Worm (Caenorhabditis elegans) whole organism, L3 larva: ENCODE measurements around the gene nas-33.

Source experiments
- ZK546.5 ChIP-seq: sonication (generic microtip); optimal IDR thresholded peaks from 2 replicates; lab custom pipeline; 2017; ENCODE audit warnings: missing biosample characterization, missing genetic modification characterization
- aly-2 ChIP-seq: fragments of 150-350 bp; optimal IDR thresholded peaks from 2 replicates; lab custom pipeline; 2014; ENCODE audit warnings: missing biosample characterization, missing genetic modification characterization
- ama-1 ChIP-seq: fragments of 150-350 bp; optimal IDR thresholded peaks from 2 replicates; lab custom pipeline; 2018
- ceh-28 ChIP-seq: fragments of 150-350 bp; optimal IDR thresholded peaks from 2 replicates; lab custom pipeline; 2014; ENCODE audit warnings: missing biosample characterization, missing genetic modification reagents, missing genetic modification characterization
- ceh-82 ChIP-seq: fragments of 150-350 bp; optimal IDR thresholded peaks from 2 replicates; lab custom pipeline; 2014; ENCODE audit warnings: missing biosample characterization, missing genetic modification characterization
- ceh-9 ChIP-seq: sonication (generic microtip); optimal IDR thresholded peaks from 2 replicates; lab custom pipeline; 2018; ENCODE audit warnings: missing biosample characterization, missing genetic modification characterization
- egl-5 ChIP-seq: fragments of 150-350 bp; optimal IDR thresholded peaks from 2 replicates; lab custom pipeline; 2017; ENCODE audit warnings: missing biosample characterization, missing genetic modification reagents, missing genetic modification characterization, inconsistent platforms
- elt-1 ChIP-seq: fragments of 150-350 bp; optimal IDR thresholded peaks from 2 replicates; lab custom pipeline; 2014; ENCODE audit warnings: missing biosample characterization, missing genetic modification characterization
- elt-2 ChIP-seq: sonication (generic microtip); optimal IDR thresholded peaks from 2 replicates; lab custom pipeline; 2016; ENCODE audit warnings: missing genetic modification reagents, mild to moderate bottlenecking, missing genetic modification characterization, missing compliant biosample characterization
- elt-3 ChIP-seq, 3 experiments: fragments of 150-350 bp in 1 of 3; sonication (generic microtip) in 2 of 3; optimal IDR thresholded peaks; 2 replicates in 2 of 3; 4 replicates in 1 of 3; lab custom pipeline; 2014 to 2017; ENCODE audit warnings: missing biosample characterization in 3 of 3, missing genetic modification characterization in 3 of 3
- fkh-2 ChIP-seq: fragments of 150-350 bp; optimal IDR thresholded peaks from 2 replicates; lab custom pipeline; 2014; ENCODE audit warnings: missing biosample characterization, missing genetic modification reagents, missing genetic modification characterization
- fos-1 ChIP-seq: fragments of 150-350 bp; optimal IDR thresholded peaks from 2 replicates; lab custom pipeline; 2014; ENCODE audit warnings: missing biosample characterization, missing genetic modification characterization
- hmg-11 ChIP-seq: sonication (generic microtip); optimal IDR thresholded peaks from 2 replicates; lab custom pipeline; 2016; ENCODE audit warnings: missing genetic modification characterization, missing compliant biosample characterization
- lin-15B ChIP-seq: fragments of 150-350 bp; optimal IDR thresholded peaks from 2 replicates; lab custom pipeline; 2014; ENCODE audit warnings: missing biosample characterization, missing genetic modification characterization
- lin-39 ChIP-seq: fragments of 150-350 bp; optimal IDR thresholded peaks from 2 replicates; lab custom pipeline; 2018; ENCODE audit warnings: missing biosample characterization, missing genetic modification reagents, missing genetic modification characterization
- lsy-12 ChIP-seq: sonication (generic microtip); optimal IDR thresholded peaks from 2 replicates; lab custom pipeline; 2016; ENCODE audit warnings: mild to moderate bottlenecking, missing genetic modification characterization, missing compliant biosample characterization
- mml-1 ChIP-seq: fragments of 150-350 bp; sonication (generic microtip); optimal IDR thresholded peaks from 3 replicates; lab custom pipeline; 2014; ENCODE audit warnings: missing biosample characterization, missing genetic modification characterization
- nfya-1 ChIP-seq: sonication (generic microtip); optimal IDR thresholded peaks from 2 replicates; lab custom pipeline; 2017; ENCODE audit warnings: missing genetic modification characterization, mild to moderate bottlenecking, missing compliant biosample characterization, antibody characterized with exemption, moderate library complexity; ENCODE audit not compliant: insufficient read depth
- nhr-11 ChIP-seq: fragments of 150-350 bp; optimal IDR thresholded peaks from 2 replicates; lab custom pipeline; 2014; ENCODE audit warnings: missing biosample characterization, missing genetic modification characterization
- nhr-12 ChIP-seq: fragments of 150-350 bp; optimal IDR thresholded peaks from 2 replicates; lab custom pipeline; 2014; ENCODE audit warnings: missing biosample characterization, missing genetic modification characterization
- nhr-23 ChIP-seq: fragments of 150-350 bp; optimal IDR thresholded peaks from 2 replicates; lab custom pipeline; 2014; ENCODE audit warnings: missing biosample characterization, missing genetic modification reagents, missing genetic modification characterization
- nhr-237 ChIP-seq: fragments of 150-350 bp; optimal IDR thresholded peaks from 2 replicates; lab custom pipeline; 2014; ENCODE audit warnings: missing biosample characterization, missing genetic modification characterization
- nhr-25 ChIP-seq: sonication (generic microtip); optimal IDR thresholded peaks from 2 replicates; lab custom pipeline; 2017; ENCODE audit warnings: missing biosample characterization, missing genetic modification characterization
- nhr-28 ChIP-seq: fragments of 150-350 bp; optimal IDR thresholded peaks from 2 replicates; lab custom pipeline; 2014; ENCODE audit warnings: missing biosample characterization, missing genetic modification characterization
- nhr-43 ChIP-seq: sonication (generic microtip); optimal IDR thresholded peaks from 2 replicates; lab custom pipeline; 2016; ENCODE audit warnings: mild to moderate bottlenecking, missing genetic modification characterization, missing compliant biosample characterization; ENCODE audit not compliant: poor library complexity, severe bottlenecking
- nhr-67 ChIP-seq: fragments of 150-350 bp; optimal IDR thresholded peaks from 2 replicates; lab custom pipeline; 2014; ENCODE audit warnings: missing biosample characterization, missing genetic modification characterization
- nhr-76 ChIP-seq: fragments of 150-350 bp; sonication (generic microtip); optimal IDR thresholded peaks from 5 replicates; lab custom pipeline; 2014; ENCODE audit warnings: missing biosample characterization, missing genetic modification characterization
- nhr-77 ChIP-seq: fragments of 150-350 bp; optimal IDR thresholded peaks from 2 replicates; lab custom pipeline; 2014; ENCODE audit warnings: missing biosample characterization, missing genetic modification characterization
- pha-4 ChIP-seq: fragments of 150-350 bp; optimal IDR thresholded peaks from 2 replicates; lab custom pipeline; 2014; ENCODE audit warnings: missing biosample characterization, missing genetic modification reagents, missing genetic modification characterization
- pqm-1 ChIP-seq: fragments of 150-350 bp; optimal IDR thresholded peaks from 2 replicates; lab custom pipeline; 2017; ENCODE audit warnings: missing biosample characterization, missing genetic modification characterization, inconsistent platforms
- sea-2 ChIP-seq: fragments of 150-350 bp; sonication (generic microtip); optimal IDR thresholded peaks from 4 replicates; lab custom pipeline; 2014; ENCODE audit warnings: missing biosample characterization, missing genetic modification reagents, missing genetic modification characterization
- skn-1 ChIP-seq: fragments of 150-350 bp; optimal IDR thresholded peaks from 2 replicates; lab custom pipeline; 2014; ENCODE audit warnings: missing biosample characterization, missing genetic modification characterization
- tbx-2 ChIP-seq: sonication (generic microtip); optimal IDR thresholded peaks from 2 replicates; lab custom pipeline; 2016; ENCODE audit warnings: mild to moderate bottlenecking, missing genetic modification characterization, missing compliant biosample characterization
- unc-39 ChIP-seq: sonication (generic microtip); optimal IDR thresholded peaks from 4 replicates; lab custom pipeline; 2017; ENCODE audit warnings: missing biosample characterization, missing genetic modification characterization
- zag-1 ChIP-seq: fragments of 150-350 bp; optimal IDR thresholded peaks from 2 replicates; lab custom pipeline; 2014; ENCODE audit warnings: missing biosample characterization, missing genetic modification characterization
- ztf-11 ChIP-seq: fragments of 150-350 bp; optimal IDR thresholded peaks from 2 replicates; lab custom pipeline; 2014; ENCODE audit warnings: missing biosample characterization, missing genetic modification characterization
- ztf-4 ChIP-seq: fragments of 150-350 bp; optimal IDR thresholded peaks from 2 replicates; lab custom pipeline; 2014; ENCODE audit warnings: missing biosample characterization, missing genetic modification characterization

Gene nas-33

ce11 chrX:6413583-6413982 is 41.5 kb downstream of the nas-33 start:
- TF ChIP-seq elt-1 = peak; percentile 11
- TF ChIP-seq lin-39 (tag; lab: Kevin White, UChicago) = peak; percentile 31
- TF ChIP-seq ztf-4 (tag; lab: Kevin White, UChicago) = no peak

ce11 chrX:6412575-6412974 is 42.5 kb downstream of the nas-33 start, which contains the start of gene T22E5.1:
Gene T22E5.1, plus strand, starts transcription at chrX:6412875.
- TF ChIP-seq ZK546.5 (tag; lab: Kevin White, UChicago) (no peak), nhr-12 (tag; lab: Kevin White, UChicago) (no peak), lin-15B (no peak), nfya-1 (tag; lab: Kevin White, UChicago) (no peak), ztf-4 (tag; lab: Kevin White, UChicago) (no peak), nhr-28 (tag; lab: Kevin White, UChicago) (no peak), nhr-67 (tag; lab: Kevin White, UChicago) (no peak), tbx-2 (tag; lab: Kevin White, UChicago) (no peak), lin-39 (tag; lab: Kevin White, UChicago) (no peak), aly-2 (tag; lab: Kevin White, UChicago) (no peak), nhr-43 (tag; lab: Kevin White, UChicago) (no peak), hmg-11 (tag; lab: Kevin White, UChicago) (no peak), nhr-23 (tag; lab: Kevin White, UChicago) (no peak), nhr-25 (no peak), elt-1 (no peak), lsy-12 (no peak), ceh-9 (tag; lab: Kevin White, UChicago) (no peak), sea-2 (GFP tag; lab: Kevin White, UChicago) (no peak)

ce11 chrX:6410177-6410765 is 44.8 kb downstream of the nas-33 start, which contains the start of gene mup-2:
Gene mup-2, minus strand, starts transcription at chrX:6410227.
- TF ChIP-seq nfya-1 (tag; lab: Kevin White, UChicago) (peak; percentile 15), lin-39 (tag; lab: Kevin White, UChicago) (peak; percentile 33), nhr-11 (tag; lab: Kevin White, UChicago) (no peak), nhr-77 (tag; lab: Kevin White, UChicago) (no peak), elt-1 (no peak), mml-1 (no peak)
- TF ChIP-seq, all 47 proteins: peak for 2

ce11 chrX:6408713-6409112 is 46.3 kb downstream of the nas-33 start:
- TF ChIP-seq pha-4 = no peak
- no peak for TF ChIP-seq ztf-11
- TF ChIP-seq nhr-237 (tag; lab: Kevin White, UChicago) = no peak
- no peak for TF ChIP-seq fkh-2
- TF ChIP-seq skn-1 (tag; lab: Kevin White, UChicago) = no peak
- no peak for TF ChIP-seq tbx-2 (tag; lab: Kevin White, UChicago)

ce11 chrX:6408286-6408685 is 46.8 kb downstream of the nas-33 start:
- no peak for TF ChIP-seq elt-1
- TF ChIP-seq skn-1 (tag; lab: Kevin White, UChicago) = no peak
- peak; percentile 74 for TF ChIP-seq elt-2 (tag; lab: Kevin White, UChicago)
- peak; percentile 33 for TF ChIP-seq pqm-1 (tag; lab: Kevin White, UChicago)
- TF ChIP-seq pha-4 = peak; percentile 17
- no peak for TF ChIP-seq nhr-67 (tag; lab: Kevin White, UChicago)
- TF ChIP-seq ceh-82 = no peak

- TF ChIP-seq skn-1 (tag; lab: Kevin White, UChicago) = no peak
- TF ChIP-seq, all 47 proteins: peak for 0
Observed at ce11 chrX:6407805-6408204, 47.3 kb downstream of the nas-33 start.

- TF ChIP-seq lsy-12 = no peak
- TF ChIP-seq elt-3 (tag; optimal IDR thresholded peaks at IDR 0.05; lab: Kevin White, UChicago) = no peak
- TF ChIP-seq pha-4 = no peak
- no peak for TF ChIP-seq fkh-2
- no peak for TF ChIP-seq ceh-82
- TF ChIP-seq zag-1 (tag; lab: Kevin White, UChicago) = no peak
- TF ChIP-seq nhr-76 (tag; lab: Kevin White, UChicago) = no peak
- no peak for TF ChIP-seq nhr-11 (tag; lab: Kevin White, UChicago)
- TF ChIP-seq nhr-43 (tag; lab: Kevin White, UChicago) = no peak
- no peak for TF ChIP-seq unc-39
- TF ChIP-seq ceh-28 (tag; lab: Kevin White, UChicago) = no peak
- TF ChIP-seq nfya-1 (tag; lab: Kevin White, UChicago) = no peak
- no peak for TF ChIP-seq ceh-9 (tag; lab: Kevin White, UChicago)
- no peak for TF ChIP-seq fos-1
- TF ChIP-seq nhr-25 = no peak
- no peak for TF ChIP-seq egl-5
- TF ChIP-seq elt-1 = no peak
- no peak for TF ChIP-seq ama-1
- no peak for TF ChIP-seq ztf-11
Observed at ce11 chrX:6405905-6406304, 49.2 kb downstream of the nas-33 start.
